Fruit fly (Drosophila melanogaster): ENCODE measurements around the gene nSMase.

- TF ChIP-seq psq (GFP tag; optimal IDR thresholded peaks at IDR 0.05), result no peak
- TF ChIP-seq foxo (GFP tag; optimal IDR thresholded peaks at IDR 0.05), result no peak
- TF ChIP-seq Myc (optimal IDR thresholded peaks at IDR 0.05), result no peak
- no peak for TF ChIP-seq OdsH (GFP tag; optimal IDR thresholded peaks at IDR 0.05)
- no peak for TF ChIP-seq Dfd (GFP tag; optimal IDR thresholded peaks at IDR 0.05)
Measured at dm6 chr3L:3236319-3236718, 17.4 kb downstream of the nSMase start.
